Worm (Caenorhabditis elegans): ENCODE measurements around the gene W03B1.5.

DNA sequence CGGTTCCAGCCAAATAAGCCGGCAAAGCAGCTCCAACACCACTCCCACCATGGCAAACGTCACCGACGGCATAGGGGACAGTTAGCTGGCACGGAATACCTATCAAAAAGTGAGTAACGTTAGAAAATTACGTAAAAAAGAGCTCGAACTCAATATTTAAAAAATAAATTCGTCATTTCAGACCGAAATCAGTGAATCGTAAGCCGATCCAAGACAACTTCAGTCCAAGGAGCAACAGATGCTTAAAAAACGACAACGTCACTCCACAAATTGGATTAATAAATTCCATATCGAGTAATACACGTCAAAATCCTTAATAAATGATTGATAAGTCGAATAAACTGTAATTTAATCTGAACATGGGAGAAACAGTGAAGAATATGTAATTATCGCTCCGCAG lies 41.9 kb upstream of the W03B1.5 start:
- no peak for TF ChIP-seq M03D4.4 (tag; optimal IDR thresholded peaks at IDR 0.05)
- TF ChIP-seq lsy-2 (tag; optimal IDR thresholded peaks at IDR 0.05) = no peak
- no peak for TF ChIP-seq snpc-4 (tag; optimal IDR thresholded peaks at IDR 0.05)
- TF ChIP-seq unc-39 (tag; optimal IDR thresholded peaks at IDR 0.05) = no peak
- TF ChIP-seq nhr-76 (tag; optimal IDR thresholded peaks at IDR 0.05) = no peak
- TF ChIP-seq elt-1 (tag; optimal IDR thresholded peaks at IDR 0.05; ENCODE audit: borderline replicate concordance, insufficient read depth) = no peak

Measured in whole organism, mixed stage, embryonic.